Worm (Caenorhabditis elegans) whole organism, young adult: ENCODE data around the gene B0524.6.

Source experiments
- C17E4.6 ChIP-seq: fragments of 200-800 bp; sonication (Bioruptor generic); IDR thresholded peaks from 2 replicates; pipeline ENCODE4 v1.3.6; 2022; ENCODE audit warnings: missing genetic modification reagents, missing genetic modification characterization, missing compliant biosample characterization
- D2030.7 ChIP-seq: fragments of 200-800 bp; sonication (Bioruptor generic); IDR thresholded peaks from 2 replicates; pipeline ENCODE4 v1.3.6; 2022; ENCODE audit warnings: missing genetic modification reagents, missing genetic modification characterization, missing compliant biosample characterization
- F37B4.10 ChIP-seq: fragments of 200-800 bp; sonication (Bioruptor generic); IDR thresholded peaks from 2 replicates; pipeline ENCODE4 v1.3.6; 2022; ENCODE audit warnings: missing genetic modification characterization, missing compliant biosample characterization
- F39B2.1 ChIP-seq: fragments of 200-800 bp; sonication (Bioruptor generic); IDR thresholded peaks from 2 replicates; pipeline ENCODE4 v1.3.6; 2022; ENCODE audit warnings: missing genetic modification reagents, missing genetic modification characterization, missing compliant biosample characterization
- F57A8.1 ChIP-seq: fragments of 200-800 bp; sonication (Bioruptor generic); optimal IDR thresholded peaks from 2 replicates; lab custom pipeline; 2018; ENCODE audit warnings: mild to moderate bottlenecking, missing genetic modification characterization, moderate library complexity, missing compliant biosample characterization
- F57C9.4 ChIP-seq: sonication (generic microtip); optimal IDR thresholded peaks from 2 replicates; lab custom pipeline; 2017; ENCODE audit warnings: mild to moderate bottlenecking, missing genetic modification characterization, missing compliant biosample characterization
- Y53G8AR.9 ChIP-seq: fragments of 200-800 bp; sonication (Bioruptor generic); conservative IDR thresholded peaks from 2 replicates; pipeline ENCODE4 v1.3.6; 2022; ENCODE audit warnings: missing genetic modification reagents, missing genetic modification characterization, missing compliant biosample characterization
- Y67H2A.10 ChIP-seq: fragments of 200-800 bp; sonication (Bioruptor generic); conservative IDR thresholded peaks from 2 replicates; pipeline ENCODE4 v1.3.6; 2022; ENCODE audit warnings: missing genetic modification reagents, missing genetic modification characterization, missing compliant biosample characterization
- akir-1 ChIP-seq: fragments of 200-800 bp; sonication (Bioruptor generic); optimal IDR thresholded peaks from 2 replicates; lab custom pipeline; 2018; ENCODE audit warnings: mild to moderate bottlenecking, missing genetic modification characterization, moderate library complexity, missing compliant biosample characterization
- athp-1 ChIP-seq: sonication (generic microtip); optimal IDR thresholded peaks from 2 replicates; lab custom pipeline; 2017; ENCODE audit warnings: mild to moderate bottlenecking, missing genetic modification characterization, missing compliant biosample characterization
- attf-3 ChIP-seq: fragments of 200-800 bp; sonication (Bioruptor generic); conservative IDR thresholded peaks from 2 replicates; pipeline ENCODE4 v1.3.6; 2022; ENCODE audit warnings: missing genetic modification reagents, missing genetic modification characterization, missing compliant biosample characterization
- attf-5 ChIP-seq: fragments of 200-800 bp; sonication (Bioruptor generic); optimal IDR thresholded peaks from 2 replicates; lab custom pipeline; 2018; ENCODE audit warnings: mild to moderate bottlenecking, missing genetic modification characterization, missing compliant biosample characterization
- attf-6 ChIP-seq: fragments of 200-800 bp; sonication (Bioruptor generic); IDR thresholded peaks from 2 replicates; pipeline ENCODE4 v1.3.6; 2022; ENCODE audit warnings: missing genetic modification reagents, missing genetic modification characterization, missing compliant biosample characterization
- bed-2 ChIP-seq: fragments of 200-800 bp; sonication (Bioruptor generic); IDR thresholded peaks from 2 replicates; pipeline ENCODE4 v1.3.6; 2022; ENCODE audit warnings: missing genetic modification reagents, missing genetic modification characterization, missing compliant biosample characterization
- cebp-1 ChIP-seq, 2 experiments: fragments of 200-800 bp in 1 of 2; sonication (Bioruptor generic) in 1 of 2; sonication (generic microtip) in 1 of 2; IDR thresholded peaks in 1 of 2; optimal IDR thresholded peaks in 1 of 2; 2 replicates each; pipeline versions ENCODE4 v1.3.6 to Lab custom; 2017 to 2022; ENCODE audit warnings: missing compliant biosample characterization in 2 of 2, missing genetic modification characterization in 2 of 2, mild to moderate bottlenecking in 1 of 2, missing genetic modification reagents in 1 of 2, moderate library complexity in 1 of 2
- ceh-100 ChIP-seq: fragments of 200-800 bp; sonication (Bioruptor generic); IDR thresholded peaks from 2 replicates; pipeline ENCODE4 v1.3.6; 2022; ENCODE audit warnings: missing genetic modification reagents, missing genetic modification characterization, missing compliant biosample characterization
- ceh-27 ChIP-seq: fragments of 200-800 bp; sonication (Bioruptor generic); optimal IDR thresholded peaks from 2 replicates; lab custom pipeline; 2018; ENCODE audit warnings: mild to moderate bottlenecking, missing genetic modification characterization, moderate library complexity, missing compliant biosample characterization
- ceh-58 ChIP-seq: fragments of 200-800 bp; sonication (Bioruptor generic); IDR thresholded peaks from 2 replicates; pipeline ENCODE4 v1.3.6; 2022; ENCODE audit warnings: missing genetic modification characterization, missing compliant biosample characterization
- ceh-79 ChIP-seq: sonication (generic microtip); optimal IDR thresholded peaks from 2 replicates; lab custom pipeline; 2017; ENCODE audit warnings: mild to moderate bottlenecking, missing genetic modification characterization, missing compliant biosample characterization
- egrh-3 ChIP-seq: fragments of 200-800 bp; sonication (Bioruptor generic); IDR thresholded peaks from 2 replicates; pipeline ENCODE4 v1.3.6; 2022; ENCODE audit warnings: missing genetic modification reagents, missing genetic modification characterization, missing compliant biosample characterization
- gei-17 ChIP-seq: fragments of 200-800 bp; sonication (Bioruptor generic); optimal IDR thresholded peaks from 2 replicates; lab custom pipeline; 2018; ENCODE audit warnings: mild to moderate bottlenecking, missing genetic modification characterization, missing compliant biosample characterization
- hlh-12 ChIP-seq: sonication (generic microtip); optimal IDR thresholded peaks from 2 replicates; lab custom pipeline; 2016; ENCODE audit warnings: missing genetic modification characterization, missing compliant biosample characterization
- hmg-1.2 ChIP-seq: fragments of 200-800 bp; sonication (Bioruptor generic); IDR thresholded peaks from 2 replicates; pipeline ENCODE4 v1.3.6; 2022; ENCODE audit warnings: missing genetic modification reagents, missing genetic modification characterization, missing compliant biosample characterization
- hrde-1 ChIP-seq: sonication (generic microtip); optimal IDR thresholded peaks from 2 replicates; lab custom pipeline; 2016; ENCODE audit warnings: missing genetic modification characterization, mild to moderate bottlenecking, missing compliant biosample characterization, moderate library complexity, missing genotype, missing genetic modification reagents, borderline replicate concordance
- lin-26 ChIP-seq: fragments of 200-800 bp; sonication (Bioruptor generic); IDR thresholded peaks from 2 replicates; pipeline ENCODE4 v1.3.6; 2022; ENCODE audit warnings: missing genetic modification reagents, missing genetic modification characterization, missing compliant biosample characterization
- lin-54 ChIP-seq: fragments of 200-800 bp; sonication (Bioruptor generic); optimal IDR thresholded peaks from 2 replicates; lab custom pipeline; 2018; ENCODE audit warnings: mild to moderate bottlenecking, missing genetic modification characterization, missing compliant biosample characterization
- lir-1 ChIP-seq: fragments of 200-800 bp; sonication (Bioruptor generic); conservative IDR thresholded peaks from 2 replicates; pipeline ENCODE4 v1.3.6; 2022; ENCODE audit warnings: missing genetic modification reagents, missing genetic modification characterization, missing compliant biosample characterization
- madf-10 ChIP-seq: sonication (generic microtip); optimal IDR thresholded peaks from 2 replicates; lab custom pipeline; 2016; ENCODE audit warnings: mild to moderate bottlenecking, missing genetic modification characterization, missing compliant biosample characterization
- mcd-1 ChIP-seq: fragments of 200-800 bp; sonication (Bioruptor generic); IDR thresholded peaks from 2 replicates; pipeline ENCODE4 v1.3.6; 2022; ENCODE audit warnings: missing genetic modification reagents, missing genetic modification characterization, missing compliant biosample characterization
- nfya-1 ChIP-seq: sonication (generic microtip); optimal IDR thresholded peaks from 2 replicates; lab custom pipeline; 2017; ENCODE audit warnings: antibody characterized with exemption, missing compliant biosample characterization, missing genetic modification characterization, borderline replicate concordance; ENCODE audit not compliant: insufficient read depth
- nfya-2 ChIP-seq: fragments of 200-800 bp; sonication (Bioruptor generic); IDR thresholded peaks from 2 replicates; pipeline ENCODE4 v1.3.6; 2022; ENCODE audit warnings: missing genetic modification reagents, missing genetic modification characterization, missing compliant biosample characterization
- nhr-80 ChIP-seq: sonication (generic microtip); optimal IDR thresholded peaks from 2 replicates; lab custom pipeline; 2016; ENCODE audit warnings: missing genetic modification characterization, missing compliant biosample characterization
- nhr-90 ChIP-seq: sonication (generic microtip); optimal IDR thresholded peaks from 2 replicates; lab custom pipeline; 2016; ENCODE audit warnings: missing genotype, mild to moderate bottlenecking, missing genetic modification characterization, missing compliant biosample characterization
- rcor-1 ChIP-seq: fragments of 200-800 bp; sonication (Bioruptor generic); IDR thresholded peaks from 2 replicates; pipeline ENCODE4 v1.3.6; 2022; ENCODE audit warnings: missing genetic modification reagents, missing genetic modification characterization, missing compliant biosample characterization
- rpc-1 ChIP-seq, 2 experiments: fragments of 150-350 bp in 1 of 2; sonication (generic microtip) in 1 of 2; optimal IDR thresholded peaks; 2 replicates each; lab custom pipeline; 2014 to 2018; ENCODE audit warnings: missing biosample characterization in 1 of 2, missing genetic modification characterization in 1 of 2, missing genetic modification reagents in 1 of 2, missing genotype in 1 of 2
- sea-2 ChIP-seq: fragments of 200-800 bp; sonication (Bioruptor generic); IDR thresholded peaks from 2 replicates; pipeline ENCODE4 v1.3.6; 2022; ENCODE audit warnings: missing genetic modification characterization, missing compliant biosample characterization
- sptf-2 ChIP-seq: fragments of 200-800 bp; sonication (Bioruptor generic); optimal IDR thresholded peaks from 2 replicates; lab custom pipeline; 2018; ENCODE audit warnings: mild to moderate bottlenecking, missing genetic modification characterization, missing compliant biosample characterization
- tbp1 ChIP-seq: fragments of 200-800 bp; sonication (Bioruptor generic); optimal IDR thresholded peaks from 2 replicates; lab custom pipeline; 2018; ENCODE audit warnings: mild to moderate bottlenecking, missing genetic modification characterization, missing compliant biosample characterization
- tlf-1 ChIP-seq: fragments of 200-800 bp; sonication (Bioruptor generic); optimal IDR thresholded peaks from 2 replicates; lab custom pipeline; 2018; ENCODE audit warnings: mild to moderate bottlenecking, missing genetic modification characterization, missing compliant biosample characterization
- zim-3 ChIP-seq: sonication (generic microtip); optimal IDR thresholded peaks from 2 replicates; lab custom pipeline; 2017; ENCODE audit warnings: mild to moderate bottlenecking, missing genetic modification characterization, moderate library complexity, missing compliant biosample characterization
- ztf-26 ChIP-seq: sonication (generic microtip); optimal IDR thresholded peaks from 2 replicates; lab custom pipeline; 2017; ENCODE audit warnings: missing genetic modification characterization, missing compliant biosample characterization

Gene B0524.6

DNA sequence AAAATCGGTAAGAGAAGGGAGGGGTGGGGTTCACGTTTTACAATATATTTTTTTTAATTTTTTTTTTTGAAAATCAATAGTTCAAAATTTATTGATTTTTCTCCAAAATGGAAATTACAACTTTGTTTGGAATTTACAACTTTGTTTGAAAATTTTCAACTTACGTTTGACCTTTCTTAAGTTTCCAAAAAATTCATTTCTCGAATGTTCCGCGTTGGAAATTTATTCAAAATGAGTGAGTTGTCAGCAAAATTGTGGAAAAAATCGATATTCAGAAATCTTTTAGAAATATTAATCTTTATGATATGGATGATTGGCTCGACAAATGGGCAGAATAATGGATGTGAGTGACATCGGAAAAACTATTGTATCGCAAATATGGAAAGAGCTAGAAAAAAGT is 18.1 kb downstream of the B0524.6 start, which contains the start of gene B0524.3:
TSS of gene B0524.3 (plus strand) at position 301 of the 400 bp plus-strand sequence.
- TF ChIP-seq hlh-12 (tag; lab: Kevin White, UChicago) (no peak), cebp-1 (GFP tag; IDR thresholded peaks at IDR 0.05; lab: Robert Waterston, UW) (no peak), cebp-1 (tag; optimal IDR thresholded peaks at IDR 0.05; lab: Kevin White, UChicago) (no peak), Y53G8AR.9 (GFP tag; lab: Robert Waterston, UW) (no peak), lin-54 (GFP tag; lab: Kevin White, UChicago) (no peak), akir-1 (GFP tag; lab: Kevin White, UChicago) (no peak), tlf-1 (no peak)

DNA sequence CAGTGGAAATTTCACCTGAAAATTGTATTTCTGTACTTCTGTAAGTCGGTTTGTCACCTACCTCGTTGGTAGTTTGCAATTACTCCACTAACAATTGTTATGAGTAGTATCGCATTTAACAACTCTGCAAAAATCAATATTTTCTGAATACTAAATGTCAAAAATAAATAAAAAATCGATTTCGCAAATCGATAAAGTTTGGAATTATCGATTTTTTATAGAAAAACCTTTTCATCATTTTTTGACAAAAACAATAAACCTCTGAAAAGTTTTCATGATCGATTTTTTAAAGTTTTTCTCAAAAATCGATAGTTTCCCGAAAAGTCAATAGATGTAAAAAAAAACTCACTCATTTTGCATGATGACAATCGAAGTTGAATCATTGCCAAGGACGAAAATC is 18.5 kb downstream of the B0524.6 start:
- no peak for TF ChIP-seq attf-5
- no peak for TF ChIP-seq ceh-100 (GFP tag; lab: Robert Waterston, UW)
- no peak for TF ChIP-seq nhr-90 (tag; lab: Kevin White, UChicago)
- no peak for TF ChIP-seq ceh-58
- TF ChIP-seq lir-1: no peak
- no peak for TF ChIP-seq rcor-1 (GFP tag; lab: Robert Waterston, UW)
- TF ChIP-seq nhr-80 (tag; lab: Kevin White, UChicago): no peak
- TF ChIP-seq hlh-12 (tag; lab: Kevin White, UChicago): no peak

DNA sequence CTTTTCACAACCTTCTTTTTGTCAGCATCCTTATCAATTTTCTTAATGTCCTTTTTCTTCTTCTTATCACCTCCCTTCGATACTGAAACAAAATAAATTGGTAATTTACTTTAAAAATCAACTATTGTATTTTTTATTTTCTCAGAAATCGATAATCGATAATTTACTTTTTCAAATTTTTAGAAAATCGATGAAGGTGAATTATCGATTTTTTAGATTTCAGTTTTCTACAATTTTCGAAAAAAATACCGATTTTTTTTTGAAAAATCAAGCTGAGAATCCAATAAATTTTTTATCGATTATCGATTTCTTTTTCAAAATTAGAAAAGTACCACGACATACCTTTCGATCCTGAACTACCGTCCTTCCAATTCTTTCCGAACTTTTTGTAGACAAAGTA is 22.8 kb downstream of the B0524.6 start:
- TF ChIP-seq attf-5 (no peak), F57A8.1 (no peak), ceh-27 (GFP tag; lab: Kevin White, UChicago) (no peak), nhr-80 (tag; lab: Kevin White, UChicago) (no peak), sptf-2 (no peak), nfya-1 (no peak), zim-3 (tag; lab: Kevin White, UChicago) (no peak), lin-26 (GFP tag; lab: Robert Waterston, UW) (no peak), mcd-1 (no peak), egrh-3 (no peak), attf-6 (no peak), nfya-2 (GFP tag; lab: Robert Waterston, UW) (no peak), attf-3 (GFP tag; lab: Robert Waterston, UW) (no peak), ceh-79 (tag; lab: Kevin White, UChicago) (no peak), hmg-1.2 (GFP tag; lab: Robert Waterston, UW) (no peak), rpc-1 (optimal IDR thresholded peaks at IDR 0.05; lab: Kevin White, UChicago) (no peak), rpc-1 (tag; optimal IDR thresholded peaks at IDR 0.05; lab: Kevin White, UChicago) (no peak)

DNA sequence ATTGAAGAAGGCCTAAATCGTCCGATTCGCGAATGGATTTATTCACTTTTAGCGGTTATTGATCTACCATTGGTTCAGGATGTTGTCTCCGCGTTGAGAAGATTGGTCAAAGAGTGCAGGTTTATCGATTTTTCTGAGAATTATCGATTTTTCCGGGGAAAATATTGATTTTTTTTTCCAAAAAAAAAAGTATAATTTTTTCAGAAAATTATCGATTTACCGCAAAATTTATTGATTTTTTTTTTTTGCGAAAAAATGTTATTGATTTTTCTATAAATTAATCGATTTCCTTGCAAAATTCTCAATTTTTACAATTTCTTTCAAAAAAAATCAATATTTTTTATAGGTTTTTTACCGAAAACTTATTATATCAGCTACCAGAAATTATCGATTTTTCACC is 25.2 kb downstream of the B0524.6 start:
- TF ChIP-seq tbp1 (no peak), athp-1 (tag; lab: Kevin White, UChicago) (no peak), D2030.7 (no peak), sea-2 (no peak), Y67H2A.10 (no peak), F57C9.4 (tag; lab: Kevin White, UChicago) (no peak), F37B4.10 (GFP tag; lab: Robert Waterston, UW) (no peak), akir-1 (GFP tag; lab: Kevin White, UChicago) (no peak), F39B2.1 (GFP tag; lab: Robert Waterston, UW) (no peak), zim-3 (tag; lab: Kevin White, UChicago) (no peak), ceh-100 (GFP tag; lab: Robert Waterston, UW) (no peak), madf-10 (tag; lab: Kevin White, UChicago) (no peak), bed-2 (GFP tag; lab: Robert Waterston, UW) (no peak), lin-26 (GFP tag; lab: Robert Waterston, UW) (no peak), C17E4.6 (no peak), ztf-26 (tag; lab: Kevin White, UChicago) (no peak), hrde-1 (tag; lab: Kevin White, UChicago) (no peak), gei-17 (GFP tag; lab: Kevin White, UChicago) (no peak)
